Fruit fly (Drosophila melanogaster) whole organism, pupa: ENCODE measurements around the gene CG42655.

Source experiments
- CG10348 ChIP-seq: fragments of 200-800 bp; sonication (Bioruptor generic); IDR thresholded peaks from 2 replicates; pipeline ENCODE4 v1.3.6; 2022; ENCODE audit warnings: missing biosample characterization, missing genetic modification characterization
- CG12605 ChIP-seq: fragments of 200-800 bp; sonication (Bioruptor generic); IDR thresholded peaks from 2 replicates; pipeline ENCODE4 v1.3.6; 2022; ENCODE audit warnings: missing biosample characterization, missing genetic modification characterization
- CG13204 ChIP-seq: fragments of 200-800 bp; sonication (Bioruptor generic); optimal IDR thresholded peaks from 2 replicates; lab custom pipeline; 2018; ENCODE audit warnings: missing biosample characterization, mild to moderate bottlenecking, missing genetic modification characterization, moderate library complexity
- CG14655 ChIP-seq: fragments of 200-800 bp; sonication (Bioruptor generic); optimal IDR thresholded peaks from 3 replicates; lab custom pipeline; 2017; ENCODE audit warnings: mild to moderate bottlenecking, missing biosample characterization, missing genetic modification reagents, missing genetic modification characterization
- CG15710 ChIP-seq: fragments of 200-800 bp; sonication (Bioruptor generic); optimal IDR thresholded peaks from 2 replicates; lab custom pipeline; 2018; ENCODE audit warnings: missing biosample characterization, mild to moderate bottlenecking, missing genetic modification characterization, moderate library complexity
- CG17806 ChIP-seq: fragments of 200-800 bp; sonication (Bioruptor generic); optimal IDR thresholded peaks from 2 replicates; lab custom pipeline; 2018; ENCODE audit warnings: missing biosample characterization, mild to moderate bottlenecking, missing genetic modification characterization, moderate library complexity
- CG32121 ChIP-seq: fragments of 200-800 bp; sonication (Bioruptor generic); IDR thresholded peaks from 2 replicates; pipeline ENCODE4 v1.3.6; 2022; ENCODE audit warnings: missing biosample characterization, missing genetic modification characterization
- CG34367 ChIP-seq: fragments of 200-800 bp; sonication (Bioruptor generic); optimal IDR thresholded peaks from 2 replicates; lab custom pipeline; 2018; ENCODE audit warnings: missing biosample characterization, mild to moderate bottlenecking, missing genetic modification characterization
- CG4496 ChIP-seq: fragments of 200-800 bp; sonication (Bioruptor generic); IDR thresholded peaks from 3 replicates; pipeline ENCODE4 v1.3.6; 2022; ENCODE audit warnings: missing biosample characterization, missing genetic modification characterization
- CG8159 ChIP-seq: fragments of 200-800 bp; sonication (Bioruptor generic); optimal IDR thresholded peaks from 3 replicates; lab custom pipeline; 2018; ENCODE audit warnings: missing biosample characterization, mild to moderate bottlenecking, missing genetic modification characterization, moderate library complexity
- CG8301 ChIP-seq: fragments of 200-800 bp; sonication (Bioruptor generic); optimal IDR thresholded peaks from 2 replicates; lab custom pipeline; 2018; ENCODE audit warnings: missing biosample characterization, mild to moderate bottlenecking, missing genetic modification characterization
- CG9948 ChIP-seq: fragments of 200-800 bp; sonication (Bioruptor generic); optimal IDR thresholded peaks from 2 replicates; lab custom pipeline; 2018; ENCODE audit warnings: missing biosample characterization, mild to moderate bottlenecking, missing genetic modification characterization, moderate library complexity
- D1 ChIP-seq: fragments of 200-800 bp; sonication (Bioruptor generic); optimal IDR thresholded peaks from 2 replicates; lab custom pipeline; 2018; ENCODE audit warnings: missing biosample characterization, mild to moderate bottlenecking, missing genetic modification characterization, moderate library complexity
- EcR ChIP-seq: fragments of 200-800 bp; sonication (Bioruptor generic); optimal IDR thresholded peaks from 3 replicates; lab custom pipeline; 2019; ENCODE audit warnings: missing biosample characterization, missing genetic modification characterization, mild to moderate bottlenecking, moderate library complexity, missing genetic modification reagents
- Ets98B ChIP-seq: fragments of 200-800 bp; sonication (Bioruptor generic); IDR thresholded peaks from 2 replicates; pipeline ENCODE4 v1.3.6; 2022; ENCODE audit warnings: missing biosample characterization, missing genetic modification characterization
- Pif1A ChIP-seq: fragments of 200-800 bp; sonication (Bioruptor generic); optimal IDR thresholded peaks from 3 replicates; lab custom pipeline; 2016; ENCODE audit warnings: missing biosample characterization, missing genetic modification characterization
- Pif1B ChIP-seq: fragments of 200-800 bp; sonication (Bioruptor generic); optimal IDR thresholded peaks from 3 replicates; lab custom pipeline; 2016; ENCODE audit warnings: missing biosample characterization, missing genetic modification characterization
- Snoo ChIP-seq: fragments of 200-800 bp; sonication (Bioruptor generic); optimal IDR thresholded peaks from 3 replicates; lab custom pipeline; 2017; ENCODE audit warnings: missing biosample characterization, mild to moderate bottlenecking, missing genetic modification characterization, inconsistent platforms
- fd96Ca ChIP-seq: fragments of 200-800 bp; sonication (Bioruptor generic); IDR thresholded peaks from 3 replicates; pipeline ENCODE4 v1.3.6; 2022; ENCODE audit warnings: missing biosample characterization, missing genetic modification characterization
- gl ChIP-seq: fragments of 200-800 bp; sonication (Bioruptor generic); optimal IDR thresholded peaks from 2 replicates; lab custom pipeline; 2018; ENCODE audit warnings: missing biosample characterization, mild to moderate bottlenecking, missing genetic modification characterization
- rn ChIP-seq: fragments of 200-800 bp; sonication (Bioruptor generic); IDR thresholded peaks from 2 replicates; pipeline ENCODE4 v1.3.6; 2022; ENCODE audit warnings: missing biosample characterization, missing genetic modification characterization

The CG42655 gene

dm6 chr3L:19909234-19910053, 44.1 kb downstream of the CG42655 start:
- TF ChIP-seq CG8159 (peak; percentile 16), CG15710 (tag; lab: Kevin White, UChicago) (no peak)

DNA sequence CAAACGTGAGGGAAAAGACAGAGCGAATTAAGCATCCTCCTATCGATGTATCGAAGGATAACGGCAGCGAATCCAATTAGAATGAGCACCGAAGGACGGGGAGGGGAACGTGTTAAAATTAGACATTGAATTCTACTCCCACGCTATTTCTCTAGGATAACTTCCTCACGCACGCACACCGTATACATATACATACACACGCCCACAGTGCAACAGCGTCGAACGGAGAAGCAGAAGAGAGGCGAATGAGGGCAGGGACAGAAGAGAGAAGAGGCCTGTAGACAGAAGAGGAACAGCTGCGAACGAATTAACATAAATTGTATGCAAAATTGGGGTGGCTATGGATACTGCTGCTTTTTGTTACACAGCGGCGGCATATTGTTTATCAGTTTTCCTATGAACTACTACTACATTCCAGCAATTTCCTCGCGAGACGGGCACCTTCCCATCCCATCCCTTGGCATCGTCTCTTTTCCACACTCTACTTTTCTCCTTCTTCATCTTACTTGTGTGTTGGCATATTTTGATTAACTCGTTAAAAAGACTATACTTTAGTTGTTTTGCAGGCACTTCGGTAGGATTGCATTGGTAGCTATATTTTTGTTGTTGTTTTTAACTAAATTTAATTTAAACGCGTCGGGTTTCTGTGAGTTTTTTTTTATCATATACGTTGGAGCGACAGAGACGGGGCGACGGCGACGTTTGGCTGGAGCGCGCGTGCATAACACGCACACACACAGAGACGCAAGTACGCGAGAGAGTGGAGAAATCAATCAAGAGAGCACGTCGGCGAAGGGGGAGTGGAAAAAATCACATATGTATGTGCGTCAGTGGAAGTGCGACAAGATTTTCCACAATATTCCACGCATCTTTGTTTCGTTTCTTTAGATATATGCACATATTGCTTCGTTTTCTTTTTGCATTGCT, 45.0 kb downstream of the CG42655 start:
- no peak for TF ChIP-seq CG14655 (GFP tag; lab: Kevin White, UChicago)
- TF ChIP-seq CG4496, result peak; percentile 19; the same call in 1 of the 3 replicates
- peak; percentile 62; the same call in 1 of the 2 replicates for TF ChIP-seq CG32121 (GFP tag; lab: Robert Waterston, UW)
- peak; percentile 28; the same call in 1 of the 2 replicates for TF ChIP-seq Ets98B
- no peak for TF ChIP-seq CG8301 (tag; lab: Kevin White, UChicago)
- TF ChIP-seq EcR, result peak; percentile 18
- no peak for TF ChIP-seq CG15710 (tag; lab: Kevin White, UChicago)
- no peak for TF ChIP-seq D1
- peak; percentile 7; the same call in 1 of the 2 replicates for TF ChIP-seq CG12605 (GFP tag; lab: Robert Waterston, UW)

dm6 chr3L:19907706-19908070, 45.8 kb downstream of the CG42655 start:
- TF ChIP-seq EcR (no peak), CG4496 (peak; percentile 29; the same call in 1 of the 3 replicates)
- TF ChIP-seq, all 21 proteins: peak for 1

DNA sequence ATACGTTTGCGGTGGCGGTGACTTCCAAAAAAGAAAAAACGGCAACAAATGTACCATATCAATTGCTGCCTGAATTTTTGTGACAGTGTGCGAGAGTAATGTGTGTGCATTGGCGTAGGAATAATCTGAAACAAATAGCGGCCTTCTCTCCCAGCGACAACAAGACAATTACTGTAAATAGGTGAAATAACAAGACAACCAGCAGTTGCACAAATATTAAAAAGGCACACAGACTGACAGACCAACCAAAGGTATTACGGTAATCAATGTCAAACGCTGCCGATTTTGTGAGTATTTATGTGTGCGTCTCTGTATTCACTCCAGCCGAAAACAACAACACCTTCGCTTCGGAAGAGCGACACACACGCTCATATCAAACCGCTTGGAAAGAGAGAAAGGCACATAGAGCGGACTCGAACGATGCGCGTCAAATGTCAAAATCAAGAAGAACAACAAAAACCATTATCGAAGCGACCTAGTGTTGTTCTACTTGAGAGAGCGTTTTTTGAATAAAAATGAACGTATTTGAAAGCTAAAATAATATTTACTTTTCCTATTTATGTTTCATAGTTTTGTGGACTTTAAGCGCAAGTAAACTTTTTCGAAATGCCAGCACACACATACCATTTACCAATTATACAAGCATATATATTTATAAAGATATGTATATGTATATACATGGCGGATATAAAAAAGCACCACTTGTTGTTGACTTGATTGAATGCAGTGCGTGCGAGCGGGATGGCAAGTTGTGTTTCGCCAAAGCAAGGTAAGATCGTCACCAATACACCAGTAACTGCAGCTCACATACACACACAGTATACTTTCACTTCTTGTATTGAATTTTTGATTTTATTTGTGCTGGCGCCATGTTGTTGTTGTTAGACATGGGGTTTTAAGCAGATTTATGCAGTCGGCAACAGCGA, 46.5 kb downstream of the CG42655 start:
- no peak for TF ChIP-seq Pif1A (GFP tag; lab: Kevin White, UChicago)
- no peak for TF ChIP-seq fd96Ca (GFP tag; lab: Robert Waterston, UW)
- no peak for TF ChIP-seq CG10348 (GFP tag; lab: Robert Waterston, UW)
- no peak for TF ChIP-seq CG8159
- TF ChIP-seq EcR, result no peak
- no peak for TF ChIP-seq Ets98B
- no peak for TF ChIP-seq CG17806 (tag; lab: Kevin White, UChicago)
- TF ChIP-seq CG13204 (GFP tag; lab: Kevin White, UChicago), result no peak
- no peak for TF ChIP-seq Snoo (tag; lab: Kevin White, UChicago)
- no peak for TF ChIP-seq gl (tag; lab: Kevin White, UChicago)

DNA sequence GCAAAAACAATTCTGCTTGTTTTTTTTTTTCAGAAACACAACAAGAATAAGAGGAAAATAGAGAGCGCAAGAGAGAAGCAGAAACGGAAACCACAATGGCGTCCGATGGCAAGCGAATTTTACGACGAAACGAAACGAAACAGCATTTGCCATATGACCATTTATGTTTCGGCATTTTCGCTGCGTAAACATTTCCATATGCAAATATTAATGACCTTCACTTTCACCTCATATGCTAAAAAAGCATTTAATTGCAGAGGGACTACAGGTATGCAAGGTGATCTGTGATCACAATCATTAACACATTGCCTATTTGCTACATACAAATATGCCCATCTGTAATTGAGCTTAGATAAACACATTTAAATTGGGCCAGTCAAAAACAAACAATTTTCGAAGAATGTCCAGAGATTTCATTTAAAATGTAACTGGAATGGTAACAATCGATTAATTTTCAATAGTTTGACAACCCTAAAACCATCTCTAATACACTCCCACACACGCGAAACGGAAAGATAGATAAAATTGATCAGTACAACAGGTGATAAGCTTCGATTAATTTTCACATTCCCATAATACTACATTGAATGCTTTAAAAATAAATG, 47.3 kb downstream of the CG42655 start:
- TF ChIP-seq CG10348 (GFP tag; lab: Robert Waterston, UW) (no peak), Snoo (tag; lab: Kevin White, UChicago) (no peak), CG12605 (GFP tag; lab: Robert Waterston, UW) (0 out of 2 replicates have a peak, but pooled peaks have one; percentile 36), CG13204 (GFP tag; lab: Kevin White, UChicago) (no peak), CG14655 (GFP tag; lab: Kevin White, UChicago) (no peak)

- peak; percentile 8 for TF ChIP-seq CG15710 (tag; lab: Kevin White, UChicago)
- peak; percentile 41; the same call in 1 of the 3 replicates for TF ChIP-seq fd96Ca (GFP tag; lab: Robert Waterston, UW)
- TF ChIP-seq Pif1A (GFP tag; lab: Kevin White, UChicago), result peak; percentile 28
- TF ChIP-seq CG17806 (tag; lab: Kevin White, UChicago), result no peak
- 0 out of 2 replicates have a peak, but pooled peaks have one; percentile 29 for TF ChIP-seq Ets98B
- peak; percentile 32 for TF ChIP-seq CG8159
- no peak for TF ChIP-seq gl (tag; lab: Kevin White, UChicago)
- TF ChIP-seq CG34367 (tag; lab: Kevin White, UChicago), result no peak
- no peak for TF ChIP-seq rn (GFP tag; lab: Robert Waterston, UW)
- no peak for TF ChIP-seq EcR
- no peak for TF ChIP-seq Snoo (tag; lab: Kevin White, UChicago)
- peak; percentile 11; the same call in 1 of the 2 replicates for TF ChIP-seq CG12605 (GFP tag; lab: Robert Waterston, UW)
- no peak for TF ChIP-seq CG14655 (GFP tag; lab: Kevin White, UChicago)
- no peak for TF ChIP-seq CG32121 (GFP tag; lab: Robert Waterston, UW)
- no peak for TF ChIP-seq D1
- no peak for TF ChIP-seq CG10348 (GFP tag; lab: Robert Waterston, UW)
- no peak for TF ChIP-seq CG13204 (GFP tag; lab: Kevin White, UChicago)
- TF ChIP-seq Pif1B (GFP tag; lab: Kevin White, UChicago), result peak; percentile 16
- peak; percentile 65; the same call in 2 of the 3 replicates for TF ChIP-seq CG4496
- no peak for TF ChIP-seq CG9948 (tag; lab: Kevin White, UChicago)
- TF ChIP-seq CG8301 (tag; lab: Kevin White, UChicago), result no peak
These were observed 48.1 kb downstream of the CG42655 start for dm6 chr3L:19905427-19905826.
